Fruit fly (Drosophila melanogaster): ENCODE measurements around the gene CG31668.

Gene CG31668

dm6 chr2L:2168184-2168893 lies 37.6 kb downstream of the CG31668 start (continued):
- TF ChIP-seq Blimp-1 (GFP tag; optimal IDR thresholded peaks at IDR 0.05) (no peak), Hr38 (GFP tag; optimal IDR thresholded peaks at IDR 0.05) (no peak), CG1621 (tag; optimal IDR thresholded peaks at IDR 0.05) (peak; percentile 53), CG8319 (GFP tag; optimal IDR thresholded peaks at IDR 0.05) (peak; percentile 0), Hr39 (GFP tag; optimal IDR thresholded peaks at IDR 0.05) (no peak), pdm3 (GFP tag; optimal IDR thresholded peaks at IDR 0.05) (peak; percentile 39), CG11902 (GFP tag; optimal IDR thresholded peaks at IDR 0.05) (no peak), fd85E (GFP tag; optimal IDR thresholded peaks at IDR 0.05) (no peak), Smox (GFP tag; optimal IDR thresholded peaks at IDR 0.05) (no peak)

DNA sequence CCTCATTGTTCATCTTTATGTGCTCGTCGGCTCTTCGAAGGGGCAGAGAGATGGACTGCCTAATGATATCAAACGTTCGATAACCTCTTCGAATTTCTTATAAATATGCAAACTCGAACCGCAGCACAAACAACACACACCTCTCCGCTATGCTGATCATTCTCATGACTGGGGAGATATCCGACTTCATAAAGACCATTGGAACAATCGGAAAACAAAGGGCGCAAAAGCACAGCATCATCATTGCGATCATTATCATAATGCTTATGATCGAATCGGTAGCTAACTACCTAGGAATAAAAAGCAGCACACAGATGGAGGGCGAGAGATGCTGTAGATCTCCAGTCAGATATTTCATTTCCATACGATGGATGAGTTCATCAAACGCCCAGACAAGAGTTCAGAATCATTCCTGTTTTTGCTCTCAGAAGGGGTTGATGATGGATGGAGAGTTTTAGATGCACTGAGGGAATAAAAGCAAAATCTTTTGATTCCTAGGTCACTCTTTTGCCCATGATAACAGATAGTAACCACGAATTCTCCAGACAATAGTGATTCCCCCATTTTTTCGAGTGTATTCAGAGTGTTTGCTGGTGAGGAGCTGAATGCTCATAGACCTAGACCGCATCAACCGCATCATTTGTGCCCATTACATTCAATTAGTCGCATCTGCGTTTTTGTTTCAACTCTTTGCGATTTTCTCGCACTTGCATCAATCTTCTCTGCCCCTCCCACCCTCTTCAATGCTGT lies 38.8 kb downstream of the CG31668 start:
- no peak for TF ChIP-seq CG9139 (GFP tag; optimal IDR thresholded peaks at IDR 0.05)
- TF ChIP-seq Ets21C (GFP tag; optimal IDR thresholded peaks at IDR 0.05), result no peak
- no peak for TF ChIP-seq acj6 (GFP tag; optimal IDR thresholded peaks at IDR 0.05)
- 0 out of 3 replicates have a peak, but pooled peaks have one; percentile 40 for TF ChIP-seq eg (GFP tag; IDR thresholded peaks at IDR 0.05)
- peak; percentile 12 for TF ChIP-seq CG6808 (GFP tag; optimal IDR thresholded peaks at IDR 0.05)
- TF ChIP-seq fd85E (GFP tag; optimal IDR thresholded peaks at IDR 0.05), result no peak
- peak; percentile 14 for TF ChIP-seq net (GFP tag; optimal IDR thresholded peaks at IDR 0.05)
- no peak for TF ChIP-seq vri (GFP tag; optimal IDR thresholded peaks at IDR 0.05)
- TF ChIP-seq CG6163 (GFP tag; IDR thresholded peaks at IDR 0.05), result 0 out of 3 replicates have a peak, but pooled peaks have one; percentile 7
- no peak for TF ChIP-seq Hr38 (GFP tag; optimal IDR thresholded peaks at IDR 0.05)
- peak; percentile 3 to 15 for TF ChIP-seq salr (GFP tag; optimal IDR thresholded peaks at IDR 0.05)
- TF ChIP-seq Sox15 (GFP tag; optimal IDR thresholded peaks at IDR 0.05), result no peak
- no peak for TF ChIP-seq CG34406 (GFP tag; optimal IDR thresholded peaks at IDR 0.05)
- TF ChIP-seq CG6792 (GFP tag; optimal IDR thresholded peaks at IDR 0.05), result no peak
- TF ChIP-seq CG8119 (GFP tag; IDR thresholded peaks at IDR 0.05), result no peak
- no peak for TF ChIP-seq cyc (GFP tag; optimal IDR thresholded peaks at IDR 0.05)
- TF ChIP-seq achi (GFP tag; optimal IDR thresholded peaks at IDR 0.05), result peak; percentile 6
- peak; percentile 10 for TF ChIP-seq CG32006 (GFP tag; optimal IDR thresholded peaks at IDR 0.05)
- TF ChIP-seq fd59A (GFP tag; optimal IDR thresholded peaks at IDR 0.05), result no peak
- peak; percentile 28 for TF ChIP-seq CG10631 (GFP tag; optimal IDR thresholded peaks at IDR 0.05)
- peak; percentile 17 for TF ChIP-seq CG3919 (GFP tag; optimal IDR thresholded peaks at IDR 0.05)
- TF ChIP-seq Sox14 (GFP tag; optimal IDR thresholded peaks at IDR 0.05), result peak; percentile 26
- TF ChIP-seq CG31627 (GFP tag; optimal IDR thresholded peaks at IDR 0.05), result no peak
- TF ChIP-seq CG15336 (GFP tag; IDR thresholded peaks at IDR 0.05), result peak; percentile 16; the same call in 1 of the 2 replicates
- peak; percentile 17 for TF ChIP-seq CG3032 (tag; optimal IDR thresholded peaks at IDR 0.05)
- no peak for TF ChIP-seq Sox102F (GFP tag; optimal IDR thresholded peaks at IDR 0.05)
- TF ChIP-seq Ets96B (tag; optimal IDR thresholded peaks at IDR 0.05), result peak; percentile 2
- TF ChIP-seq Eip78C (GFP tag), result peak; percentile 49
- TF ChIP-seq svp (GFP tag), result no peak

DNA sequence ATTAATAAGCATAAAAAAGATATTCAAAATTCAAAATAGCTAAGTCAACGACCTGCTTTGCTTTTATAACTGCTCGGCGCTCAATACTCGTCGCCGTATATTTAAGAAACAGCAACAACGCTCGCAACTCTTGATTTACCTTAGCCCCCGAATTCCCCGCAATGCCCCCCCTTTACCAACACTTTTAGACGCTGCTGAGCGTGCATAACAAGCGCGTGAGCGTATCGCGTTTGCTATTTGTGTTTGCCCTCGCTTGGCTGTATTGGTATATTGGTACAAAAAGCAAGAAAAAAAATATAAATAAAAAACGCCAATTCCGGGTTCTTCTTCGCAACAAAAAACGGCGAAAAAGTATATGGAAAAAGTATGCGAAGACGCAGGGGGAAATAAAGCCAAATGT lies 40.1 kb downstream of the CG31668 start:
- no peak for TF ChIP-seq Hr4 (GFP tag; optimal IDR thresholded peaks at IDR 0.05)
- TF ChIP-seq topi (GFP tag; optimal IDR thresholded peaks at IDR 0.05), result no peak
- TF ChIP-seq Lpt (GFP tag; optimal IDR thresholded peaks at IDR 0.05), result no peak
- no peak for TF ChIP-seq Met (GFP tag; optimal IDR thresholded peaks at IDR 0.05)
- TF ChIP-seq Hr39 (GFP tag; optimal IDR thresholded peaks at IDR 0.05), result no peak
- peak in 1 of 2 experiments; percentile 5 for TF ChIP-seq ss (GFP tag; optimal IDR thresholded peaks at IDR 0.05)
- TF ChIP-seq CG8632 (GFP tag; optimal IDR thresholded peaks at IDR 0.05), result no peak
- peak; percentile 62 for TF ChIP-seq CG6854 (GFP tag; optimal IDR thresholded peaks at IDR 0.05)
- no peak for TF ChIP-seq Sox15 (GFP tag; optimal IDR thresholded peaks at IDR 0.05)
- TF ChIP-seq CG11902 (GFP tag; optimal IDR thresholded peaks at IDR 0.05), result no peak
- TF ChIP-seq acj6 (GFP tag; optimal IDR thresholded peaks at IDR 0.05), result no peak
- TF ChIP-seq CG8119 (GFP tag; IDR thresholded peaks at IDR 0.05), result no peak
- no peak for TF ChIP-seq OdsH (GFP tag; optimal IDR thresholded peaks at IDR 0.05)
- no peak for TF ChIP-seq CG6808 (GFP tag; optimal IDR thresholded peaks at IDR 0.05)
- no peak for TF ChIP-seq CG3919 (GFP tag; optimal IDR thresholded peaks at IDR 0.05)
- TF ChIP-seq net (GFP tag; optimal IDR thresholded peaks at IDR 0.05), result no peak
- peak; percentile 44 for TF ChIP-seq svp (GFP tag)
- no peak for TF ChIP-seq CG15336 (GFP tag; IDR thresholded peaks at IDR 0.05)
- TF ChIP-seq CG7368 (GFP tag; optimal IDR thresholded peaks at IDR 0.05), result no peak
- no peak for TF ChIP-seq CG4318 (GFP tag; optimal IDR thresholded peaks at IDR 0.05)
- no peak for TF ChIP-seq CG11762 (GFP tag; optimal IDR thresholded peaks at IDR 0.05; ENCODE audit: insufficient read depth)
- TF ChIP-seq Blimp-1 (GFP tag; optimal IDR thresholded peaks at IDR 0.05), result no peak
